Worm (Caenorhabditis elegans) whole organism, late embryonic: ENCODE results near the gene C39B10.3.

Experiments
- Y22D7AL.16 ChIP-seq: sonication (generic microtip); optimal IDR thresholded peaks from 2 replicates; lab custom pipeline; 2016; ENCODE audit warnings: missing genetic modification characterization, missing compliant biosample characterization
- ama-1 ChIP-seq: fragments of 150-350 bp; optimal IDR thresholded peaks from 2 replicates; lab custom pipeline; 2014
- ceh-19 ChIP-seq: fragments of 200-800 bp; sonication (Bioruptor generic); optimal IDR thresholded peaks from 2 replicates; lab custom pipeline; 2018; ENCODE audit warnings: mild to moderate bottlenecking, missing genetic modification characterization, missing compliant biosample characterization
- dve-1 ChIP-seq: sonication (generic microtip); optimal IDR thresholded peaks from 2 replicates; lab custom pipeline; 2017; ENCODE audit warnings: antibody characterized with exemption, mild to moderate bottlenecking, missing genetic modification characterization, missing compliant biosample characterization
- elt-2 ChIP-seq: sonication (generic microtip); optimal IDR thresholded peaks from 2 replicates; lab custom pipeline; 2016; ENCODE audit warnings: missing genetic modification reagents, missing genetic modification characterization, missing compliant biosample characterization
- fkh-10 ChIP-seq: fragments of 150-350 bp; optimal IDR thresholded peaks from 2 replicates; lab custom pipeline; 2014; ENCODE audit warnings: missing biosample characterization, missing genetic modification reagents, missing genetic modification characterization
- npax-4 ChIP-seq: sonication (generic microtip); optimal IDR thresholded peaks from 2 replicates; lab custom pipeline; 2016; ENCODE audit warnings: missing genetic modification characterization, missing compliant biosample characterization
- pha-4 ChIP-seq: fragments of 150-350 bp; optimal IDR thresholded peaks from 2 replicates; lab custom pipeline; 2018; ENCODE audit warnings: missing biosample characterization, missing genetic modification reagents, missing genetic modification characterization
- sdc-2 ChIP-seq: sonication (generic microtip); optimal IDR thresholded peaks from 2 replicates; lab custom pipeline; 2016; ENCODE audit warnings: missing genotype, missing genetic modification characterization, missing compliant biosample characterization
- sox-4 ChIP-seq: sonication (generic microtip); optimal IDR thresholded peaks from 2 replicates; lab custom pipeline; 2017; ENCODE audit warnings: mild to moderate bottlenecking, missing genetic modification characterization, inconsistent platforms, missing compliant biosample characterization
- syd-9 ChIP-seq: sonication (generic microtip); optimal IDR thresholded peaks from 2 replicates; lab custom pipeline; 2016; ENCODE audit warnings: mild to moderate bottlenecking, missing genetic modification characterization, moderate library complexity, missing compliant biosample characterization
- zip-5 ChIP-seq: sonication (generic microtip); optimal IDR thresholded peaks from 2 replicates; lab custom pipeline; 2016; ENCODE audit warnings: missing genetic modification characterization, missing compliant biosample characterization

ce11 chrX:10430866-10431265 is 13.1 kb upstream of the C39B10.3 start:
- TF ChIP-seq pha-4 (tag; lab: Kevin White, UChicago) (no peak), Y22D7AL.16 (tag; lab: Kevin White, UChicago) (no peak), npax-4 (tag; lab: Kevin White, UChicago) (no peak), elt-2 (tag; lab: Kevin White, UChicago) (peak; percentile 75), sox-4 (tag; lab: Kevin White, UChicago) (no peak), zip-5 (tag; lab: Kevin White, UChicago) (no peak), syd-9 (no peak), fkh-10 (GFP tag; lab: Kevin White, UChicago) (no peak), sdc-2 (tag; lab: Kevin White, UChicago) (no peak), dve-1 (tag; lab: Kevin White, UChicago) (no peak), ama-1 (lab: Kevin White, UChicago) (no peak), ceh-19 (no peak)
